Fruit fly (Drosophila melanogaster): ENCODE measurements around the gene ND-49.

The ND-49 gene

dm6 chr4:519421-519987 lies 51.9 kb downstream of the ND-49 start:
- no peak for TF ChIP-seq CG4318 (GFP tag; optimal IDR thresholded peaks at IDR 0.05)
- peak; percentile 22 for TF ChIP-seq Eip75B (GFP tag; optimal IDR thresholded peaks at IDR 0.05)
- TF ChIP-seq CG6163 (GFP tag; IDR thresholded peaks at IDR 0.05): peak; percentile 66; the same call in 2 of the 3 replicates
- peak; percentile 45 for TF ChIP-seq dsx (GFP tag; optimal IDR thresholded peaks at IDR 0.05; ENCODE audit: poor library complexity, severe bottlenecking)
- peak; percentile 11 for TF ChIP-seq CG9139 (GFP tag; optimal IDR thresholded peaks at IDR 0.05)
- TF ChIP-seq Met (GFP tag; optimal IDR thresholded peaks at IDR 0.05): no peak
- TF ChIP-seq Lpt (GFP tag; optimal IDR thresholded peaks at IDR 0.05): peak; percentile 8
- peak; percentile 62 for TF ChIP-seq Sox14 (GFP tag; optimal IDR thresholded peaks at IDR 0.05)
- peak; percentile 35 for TF ChIP-seq CG1621 (tag; optimal IDR thresholded peaks at IDR 0.05)
- peak; percentile 55 for TF ChIP-seq Eip78C (GFP tag)
- no peak for TF ChIP-seq Hr4 (GFP tag; optimal IDR thresholded peaks at IDR 0.05)
- TF ChIP-seq ss (GFP tag; optimal IDR thresholded peaks at IDR 0.05): peak; percentile 42 to 67
- TF ChIP-seq CG8632 (GFP tag; optimal IDR thresholded peaks at IDR 0.05): no peak
- peak; percentile 44 for TF ChIP-seq CG6854 (GFP tag; optimal IDR thresholded peaks at IDR 0.05)
- TF ChIP-seq acj6 (GFP tag; optimal IDR thresholded peaks at IDR 0.05): no peak
- TF ChIP-seq spab (GFP tag; optimal IDR thresholded peaks at IDR 0.05): no peak
- TF ChIP-seq eg (GFP tag; IDR thresholded peaks at IDR 0.05): no peak
- no peak for TF ChIP-seq Hr38 (GFP tag; optimal IDR thresholded peaks at IDR 0.05)

All from whole organism, prepupa.